Worm (Caenorhabditis elegans): ENCODE measurements around the gene pst-2.
A peak's percentile ranks its signal among the peaks of the same experiment; 100 is the strongest.

The pst-2 gene

ce11 chrIII:5727827-5728226 is 47.6 kb downstream of the pst-2 start, which contains the start of gene egg-1 (continued):
- TF ChIP-seq Y79H2A.3 (GFP tag; conservative IDR thresholded peaks at IDR 0.05) (peak; percentile 50; the same call in 1 of the 2 replicates), T07F8.4 (tag; optimal IDR thresholded peaks at IDR 0.05) (no peak), hlh-26 (GFP tag; conservative IDR thresholded peaks at IDR 0.05) (no peak), pha-4 (tag; optimal IDR thresholded peaks at IDR 0.05) (no peak), xnd-1 (tag; optimal IDR thresholded peaks at IDR 0.05) (peak; percentile 98), aptf-3 (GFP tag; IDR thresholded peaks at IDR 0.05) (no peak), rec-8 (tag; optimal IDR thresholded peaks at IDR 0.05) (no peak), zfh-2 (GFP tag; conservative IDR thresholded peaks at IDR 0.05) (no peak), K11D2.4 (GFP tag; IDR thresholded peaks at IDR 0.05) (no peak), nhr-120 (GFP tag; IDR thresholded peaks at IDR 0.05) (no peak), dox-1 (GFP tag; IDR thresholded peaks at IDR 0.05) (peak; percentile 87), ceh-58 (GFP tag; IDR thresholded peaks at IDR 0.05) (no peak), F57C9.4 (tag; optimal IDR thresholded peaks at IDR 0.05) (no peak), lsy-27 (tag; optimal IDR thresholded peaks at IDR 0.05; ENCODE audit: borderline replicate concordance, insufficient read depth) (no peak), Y95B8A.8 (GFP tag; IDR thresholded peaks at IDR 0.05) (peak; percentile 93), mel-28 (tag; optimal IDR thresholded peaks at IDR 0.05; ENCODE audit: borderline replicate concordance) (no peak), cebp-1 (GFP tag; IDR thresholded peaks at IDR 0.05) (no peak), cebp-1 (tag; optimal IDR thresholded peaks at IDR 0.05) (no peak), T26A5.8 (tag; optimal IDR thresholded peaks at IDR 0.05) (no peak), egrh-3 (GFP tag; IDR thresholded peaks at IDR 0.05) (no peak), him-1 (tag; optimal IDR thresholded peaks at IDR 0.05) (peak; percentile 85), dpl-1 (GFP tag; optimal IDR thresholded peaks at IDR 0.05) (peak; percentile 95), bed-2 (GFP tag; IDR thresholded peaks at IDR 0.05) (no peak), Y53F4B.3 (GFP tag; IDR thresholded peaks at IDR 0.05) (0 out of 2 replicates have a peak, but pooled peaks have one; percentile 17), atf-7 (tag; optimal IDR thresholded peaks at IDR 0.05) (no peak), hmg-20 (GFP tag; IDR thresholded peaks at IDR 0.05) (no peak), lin-40 (tag; optimal IDR thresholded peaks at IDR 0.05) (no peak), F52B5.7 (tag; optimal IDR thresholded peaks at IDR 0.05) (no peak), Y53G8AR.9 (GFP tag; conservative IDR thresholded peaks at IDR 0.05) (peak; percentile 44; the same call in 1 of the 2 replicates), sea-2 (GFP tag; IDR thresholded peaks at IDR 0.05) (no peak), nhr-179 (tag; optimal IDR thresholded peaks at IDR 0.05) (no peak), unc-130 (GFP tag; optimal IDR thresholded peaks at IDR 0.05) (peak; percentile 75), ztf-26 (tag; optimal IDR thresholded peaks at IDR 0.05) (no peak), C17E4.6 (GFP tag; IDR thresholded peaks at IDR 0.05) (no peak; the same call in 1 of the 2 replicates), B0336.3 (GFP tag; IDR thresholded peaks at IDR 0.05) (peak; percentile 78), sdz-38 (tag; optimal IDR thresholded peaks at IDR 0.05) (no peak), madf-6 (GFP tag; IDR thresholded peaks at IDR 0.05) (peak; percentile 99), ets-4 (GFP tag; optimal IDR thresholded peaks at IDR 0.05) (no peak), F22D6.2 (tag; optimal IDR thresholded peaks at IDR 0.05) (no peak), die-1 (tag; optimal IDR thresholded peaks at IDR 0.05) (no peak), F57A8.1 (GFP tag; optimal IDR thresholded peaks at IDR 0.05) (no peak), F37B4.10 (GFP tag; IDR thresholded peaks at IDR 0.05) (no peak), snpc-4 (GFP tag; optimal IDR thresholded peaks at IDR 0.05) (peak; percentile 40), snpc-4 (tag; optimal IDR thresholded peaks at IDR 0.05) (peak in 3 of 4 experiments; percentile 8 to 60 (median 59)), ekl-4 (GFP tag; IDR thresholded peaks at IDR 0.05) (0 out of 2 replicates have a peak, but pooled peaks have one; percentile 59), ztf-6 (GFP tag; IDR thresholded peaks at IDR 0.05) (no peak), snpc-1.1 (tag; optimal IDR thresholded peaks at IDR 0.05; ENCODE audit: insufficient read depth) (peak; percentile 21), tlf-1 (GFP tag; optimal IDR thresholded peaks at IDR 0.05) (peak; percentile 90), C06A6.2 (GFP tag; conservative IDR thresholded peaks at IDR 0.05) (no peak), Y56A3A.18 (GFP tag; IDR thresholded peaks at IDR 0.05) (no peak)
